Worm (Caenorhabditis elegans) whole organism, L3 larva: Measurements from ENCODE around the gene cfim-2.
A peak's percentile ranks its signal among the peaks of the same experiment; 100 is the strongest.

Experiments used
- R02D3.7 ChIP-seq: fragments of 150-350 bp; optimal IDR thresholded peaks from 2 replicates; lab custom pipeline; 2014; ENCODE audit warnings: missing biosample characterization, missing genetic modification characterization
- aly-2 ChIP-seq: fragments of 150-350 bp; optimal IDR thresholded peaks from 2 replicates; lab custom pipeline; 2014; ENCODE audit warnings: missing biosample characterization, missing genetic modification characterization
- ama-1 ChIP-seq: fragments of 150-350 bp; optimal IDR thresholded peaks from 2 replicates; lab custom pipeline; 2018
- ceh-16 ChIP-seq: sonication (generic microtip); optimal IDR thresholded peaks from 2 replicates; lab custom pipeline; 2017; ENCODE audit warnings: missing biosample characterization, missing genetic modification characterization
- ceh-28 ChIP-seq: fragments of 150-350 bp; optimal IDR thresholded peaks from 2 replicates; lab custom pipeline; 2014; ENCODE audit warnings: missing biosample characterization, missing genetic modification reagents, missing genetic modification characterization
- ceh-9 ChIP-seq: sonication (generic microtip); optimal IDR thresholded peaks from 2 replicates; lab custom pipeline; 2018; ENCODE audit warnings: missing biosample characterization, missing genetic modification characterization
- daf-12 ChIP-seq: fragments of 150-350 bp; optimal IDR thresholded peaks from 2 replicates; lab custom pipeline; 2014; ENCODE audit warnings: missing biosample characterization, missing genetic modification reagents, missing genetic modification characterization
- elt-2 ChIP-seq: sonication (generic microtip); optimal IDR thresholded peaks from 2 replicates; lab custom pipeline; 2016; ENCODE audit warnings: missing genetic modification reagents, mild to moderate bottlenecking, missing genetic modification characterization, missing compliant biosample characterization
- elt-3 ChIP-seq, 3 experiments: fragments of 150-350 bp in 1 of 3; sonication (generic microtip) in 2 of 3; optimal IDR thresholded peaks; 2 replicates in 2 of 3; 4 replicates in 1 of 3; lab custom pipeline; 2014 to 2017; ENCODE audit warnings: missing biosample characterization in 3 of 3, missing genetic modification characterization in 3 of 3
- fkh-2 ChIP-seq: fragments of 150-350 bp; optimal IDR thresholded peaks from 2 replicates; lab custom pipeline; 2014; ENCODE audit warnings: missing biosample characterization, missing genetic modification reagents, missing genetic modification characterization
- fos-1 ChIP-seq: fragments of 150-350 bp; optimal IDR thresholded peaks from 2 replicates; lab custom pipeline; 2014; ENCODE audit warnings: missing biosample characterization, missing genetic modification characterization
- hmg-11 ChIP-seq: sonication (generic microtip); optimal IDR thresholded peaks from 2 replicates; lab custom pipeline; 2016; ENCODE audit warnings: missing genetic modification characterization, missing compliant biosample characterization
- jun-1 ChIP-seq: fragments of 150-350 bp; optimal IDR thresholded peaks from 2 replicates; lab custom pipeline; 2014; ENCODE audit warnings: missing biosample characterization, missing genetic modification reagents, missing genetic modification characterization
- lin-15B ChIP-seq: fragments of 150-350 bp; optimal IDR thresholded peaks from 2 replicates; lab custom pipeline; 2014; ENCODE audit warnings: missing biosample characterization, missing genetic modification characterization
- mdl-1 ChIP-seq: fragments of 150-350 bp; optimal IDR thresholded peaks from 2 replicates; lab custom pipeline; 2014; ENCODE audit warnings: missing biosample characterization, missing genetic modification characterization
- mml-1 ChIP-seq: fragments of 150-350 bp; sonication (generic microtip); optimal IDR thresholded peaks from 3 replicates; lab custom pipeline; 2014; ENCODE audit warnings: missing biosample characterization, missing genetic modification characterization
- nfya-1 ChIP-seq: sonication (generic microtip); optimal IDR thresholded peaks from 2 replicates; lab custom pipeline; 2017; ENCODE audit warnings: missing genetic modification characterization, mild to moderate bottlenecking, missing compliant biosample characterization, antibody characterized with exemption, moderate library complexity; ENCODE audit not compliant: insufficient read depth
- nhr-11 ChIP-seq: fragments of 150-350 bp; optimal IDR thresholded peaks from 2 replicates; lab custom pipeline; 2014; ENCODE audit warnings: missing biosample characterization, missing genetic modification characterization
- nhr-12 ChIP-seq: fragments of 150-350 bp; optimal IDR thresholded peaks from 2 replicates; lab custom pipeline; 2014; ENCODE audit warnings: missing biosample characterization, missing genetic modification characterization
- nhr-23 ChIP-seq: fragments of 150-350 bp; optimal IDR thresholded peaks from 2 replicates; lab custom pipeline; 2014; ENCODE audit warnings: missing biosample characterization, missing genetic modification reagents, missing genetic modification characterization
- nhr-237 ChIP-seq: fragments of 150-350 bp; optimal IDR thresholded peaks from 2 replicates; lab custom pipeline; 2014; ENCODE audit warnings: missing biosample characterization, missing genetic modification characterization
- nhr-25 ChIP-seq: sonication (generic microtip); optimal IDR thresholded peaks from 2 replicates; lab custom pipeline; 2017; ENCODE audit warnings: missing biosample characterization, missing genetic modification characterization
- nhr-67 ChIP-seq: fragments of 150-350 bp; optimal IDR thresholded peaks from 2 replicates; lab custom pipeline; 2014; ENCODE audit warnings: missing biosample characterization, missing genetic modification characterization
- nhr-76 ChIP-seq: fragments of 150-350 bp; sonication (generic microtip); optimal IDR thresholded peaks from 5 replicates; lab custom pipeline; 2014; ENCODE audit warnings: missing biosample characterization, missing genetic modification characterization
- nhr-77 ChIP-seq: fragments of 150-350 bp; optimal IDR thresholded peaks from 2 replicates; lab custom pipeline; 2014; ENCODE audit warnings: missing biosample characterization, missing genetic modification characterization
- pha-4 ChIP-seq: fragments of 150-350 bp; optimal IDR thresholded peaks from 2 replicates; lab custom pipeline; 2014; ENCODE audit warnings: missing biosample characterization, missing genetic modification reagents, missing genetic modification characterization
- pqm-1 ChIP-seq: fragments of 150-350 bp; optimal IDR thresholded peaks from 2 replicates; lab custom pipeline; 2017; ENCODE audit warnings: missing biosample characterization, missing genetic modification characterization, inconsistent platforms
- sea-2 ChIP-seq: fragments of 150-350 bp; sonication (generic microtip); optimal IDR thresholded peaks from 4 replicates; lab custom pipeline; 2014; ENCODE audit warnings: missing biosample characterization, missing genetic modification reagents, missing genetic modification characterization
- skn-1 ChIP-seq: fragments of 150-350 bp; optimal IDR thresholded peaks from 2 replicates; lab custom pipeline; 2014; ENCODE audit warnings: missing biosample characterization, missing genetic modification characterization
- snpc-4 ChIP-seq: fragments of 150-350 bp; optimal IDR thresholded peaks from 2 replicates; lab custom pipeline; 2014; ENCODE audit warnings: missing biosample characterization, missing genetic modification characterization
- tbx-2 ChIP-seq: sonication (generic microtip); optimal IDR thresholded peaks from 2 replicates; lab custom pipeline; 2016; ENCODE audit warnings: mild to moderate bottlenecking, missing genetic modification characterization, missing compliant biosample characterization
- unc-62 ChIP-seq: fragments of 150-350 bp; sonication (generic microtip); optimal IDR thresholded peaks from 4 replicates; lab custom pipeline; 2014; ENCODE audit warnings: missing biosample characterization, missing genetic modification reagents, missing genetic modification characterization
- zag-1 ChIP-seq: fragments of 150-350 bp; optimal IDR thresholded peaks from 2 replicates; lab custom pipeline; 2014; ENCODE audit warnings: missing biosample characterization, missing genetic modification characterization
- ztf-11 ChIP-seq: fragments of 150-350 bp; optimal IDR thresholded peaks from 2 replicates; lab custom pipeline; 2014; ENCODE audit warnings: missing biosample characterization, missing genetic modification characterization
- ztf-4 ChIP-seq: fragments of 150-350 bp; optimal IDR thresholded peaks from 2 replicates; lab custom pipeline; 2014; ENCODE audit warnings: missing biosample characterization, missing genetic modification characterization

Gene cfim-2

ce11 chrIV:8925990-8926389, at the start of gene cfim-2, which contains the start of gene D1046.2:
TSS of gene cfim-2 (plus strand) at chrIV:8926324.
TSS of gene D1046.2 (minus strand) at chrIV:8926067.
- TF ChIP-seq nhr-23 (tag; lab: Kevin White, UChicago) (peak; percentile 38), ceh-28 (no peak), nfya-1 (tag; lab: Kevin White, UChicago) (peak; percentile 42), lin-15B (tag; lab: Kevin White, UChicago) (peak; percentile 28), zag-1 (no peak), pha-4 (tag; lab: Kevin White, UChicago) (peak; percentile 44), R02D3.7 (peak; percentile 12)

- no peak for TF ChIP-seq fos-1 (tag; lab: Kevin White, UChicago)
- TF ChIP-seq R02D3.7: no peak
- no peak for TF ChIP-seq nhr-12 (tag; lab: Kevin White, UChicago)
- no peak for TF ChIP-seq pqm-1 (tag; lab: Kevin White, UChicago)
- TF ChIP-seq nhr-77 (tag; lab: Kevin White, UChicago): no peak
- no peak for TF ChIP-seq mdl-1 (tag; lab: Kevin White, UChicago)
- no peak for TF ChIP-seq sea-2 (GFP tag; lab: Kevin White, UChicago)
Observed at ce11 chrIV:8879810-8880209, 46.3 kb upstream of the cfim-2 start, which contains the start of gene npax-4. TSS of gene npax-4 (minus strand) at chrIV:8879910.

DNA sequence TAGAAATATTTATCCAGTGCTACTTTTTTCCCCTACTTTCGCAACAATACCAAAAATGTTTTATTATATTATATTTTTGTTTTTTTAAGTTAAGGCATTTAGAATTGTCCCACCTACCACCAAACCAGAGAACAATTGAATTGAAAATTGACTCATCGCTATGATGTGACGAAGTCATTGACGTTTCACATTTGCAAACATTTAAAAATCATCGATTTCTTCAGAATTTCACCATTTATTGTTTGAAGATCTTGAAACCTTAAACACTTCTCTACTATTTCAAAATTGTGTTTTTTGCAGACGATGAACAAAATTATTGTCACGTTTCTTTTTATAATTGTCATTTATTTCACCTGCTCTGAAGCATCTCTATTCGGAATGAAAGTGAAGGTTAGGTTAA, 44.9 kb upstream of the cfim-2 start, which contains the start of gene C09G9.8:
TSS of gene C09G9.8 (plus strand) at position 301 of the 400 bp plus-strand sequence.
- TF ChIP-seq nhr-12 (tag; lab: Kevin White, UChicago): no peak
- no peak for TF ChIP-seq zag-1
- TF ChIP-seq elt-2: no peak
- TF ChIP-seq nhr-76 (tag; lab: Kevin White, UChicago): no peak
- no peak for TF ChIP-seq jun-1 (tag; lab: Kevin White, UChicago)
- no peak for TF ChIP-seq nfya-1 (tag; lab: Kevin White, UChicago)
- TF ChIP-seq ztf-11 (tag; lab: Kevin White, UChicago): no peak
- no peak for TF ChIP-seq daf-12 (tag; lab: Kevin White, UChicago)
- TF ChIP-seq nhr-67 (tag; lab: Kevin White, UChicago): no peak
- TF ChIP-seq aly-2 (tag; lab: Kevin White, UChicago): no peak
- TF ChIP-seq mdl-1 (tag; lab: Kevin White, UChicago): no peak
- no peak for TF ChIP-seq fos-1 (tag; lab: Kevin White, UChicago)
- no peak for TF ChIP-seq snpc-4 (tag; lab: Kevin White, UChicago)
- TF ChIP-seq pha-4 (tag; lab: Kevin White, UChicago): no peak
- no peak for TF ChIP-seq pqm-1 (tag; lab: Kevin White, UChicago)
- no peak for TF ChIP-seq hmg-11 (tag; lab: Kevin White, UChicago)
- TF ChIP-seq R02D3.7: no peak
- no peak for TF ChIP-seq nhr-25

ce11 chrIV:8886228-8886627, 39.9 kb upstream of the cfim-2 start, which contains the start of gene C09G9.5:
TSS of gene C09G9.5 (plus strand) at chrIV:8886528.
- TF ChIP-seq elt-3 (tag; optimal IDR thresholded peaks at IDR 0.05; lab: Kevin White, UChicago) (no peak), lin-15B (tag; lab: Kevin White, UChicago) (no peak), nfya-1 (tag; lab: Kevin White, UChicago) (no peak), snpc-4 (tag; lab: Kevin White, UChicago) (no peak), ztf-4 (tag; lab: Kevin White, UChicago) (no peak), pqm-1 (tag; lab: Kevin White, UChicago) (no peak), fkh-2 (tag; lab: Kevin White, UChicago) (no peak), nhr-11 (no peak), nhr-67 (tag; lab: Kevin White, UChicago) (no peak), skn-1 (tag; lab: Kevin White, UChicago) (no peak), daf-12 (tag; lab: Kevin White, UChicago) (no peak), tbx-2 (tag; lab: Kevin White, UChicago) (no peak), ztf-11 (tag; lab: Kevin White, UChicago) (no peak), unc-62 (GFP tag; lab: Kevin White, UChicago) (no peak)

DNA sequence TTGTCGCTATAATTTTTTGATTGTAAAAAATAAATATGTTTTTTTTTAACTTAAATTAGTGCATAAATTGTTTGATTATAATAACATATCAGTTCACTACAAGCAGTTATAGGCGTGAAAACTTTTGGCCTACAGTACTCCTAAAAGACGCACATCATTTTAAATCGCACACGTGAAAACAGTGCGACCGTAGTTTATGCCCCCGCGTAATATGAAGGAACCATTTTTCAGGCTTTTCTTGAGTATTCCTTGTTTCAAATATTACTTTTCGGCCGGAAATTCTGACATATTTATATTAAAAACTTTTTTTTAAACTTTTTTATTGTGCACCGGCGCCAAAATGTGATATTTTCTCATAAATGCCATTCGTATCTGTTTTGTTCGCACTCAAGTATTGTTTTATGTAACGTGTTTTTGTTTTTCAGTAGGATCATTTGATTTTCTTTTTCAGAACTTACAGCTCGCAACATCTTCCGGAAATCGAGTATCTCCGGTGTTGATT, 37.5 kb upstream of the cfim-2 start, which contains the start of gene oma-1:
TSS of gene oma-1 (plus strand) at position 452 of the 502 bp plus-strand sequence.
- TF ChIP-seq ceh-16 (tag; lab: Kevin White, UChicago) (no peak), elt-3 (tag; optimal IDR thresholded peaks at IDR 0.05; lab: Kevin White, UChicago) (no peak), ceh-9 (no peak), lin-15B (tag; lab: Kevin White, UChicago) (no peak), mml-1 (no peak), sea-2 (GFP tag; lab: Kevin White, UChicago) (no peak), R02D3.7 (no peak), nhr-237 (tag; lab: Kevin White, UChicago) (no peak), ceh-28 (no peak), ama-1 (lab: Kevin White, UChicago) (no peak), nfya-1 (tag; lab: Kevin White, UChicago) (no peak), nhr-67 (tag; lab: Kevin White, UChicago) (no peak), nhr-77 (tag; lab: Kevin White, UChicago) (no peak), elt-2 (no peak), ztf-11 (tag; lab: Kevin White, UChicago) (no peak)
